Worm (Caenorhabditis elegans) whole organism, L3 larva: ENCODE measurements around the gene adt-3.

ENCODE experiments used
- R02D3.7 ChIP-seq: fragments of 150-350 bp; optimal IDR thresholded peaks from 2 replicates; lab custom pipeline; 2014; ENCODE audit warnings: missing biosample characterization, missing genetic modification characterization
- aly-2 ChIP-seq: fragments of 150-350 bp; optimal IDR thresholded peaks from 2 replicates; lab custom pipeline; 2014; ENCODE audit warnings: missing biosample characterization, missing genetic modification characterization
- ceh-82 ChIP-seq: fragments of 150-350 bp; optimal IDR thresholded peaks from 2 replicates; lab custom pipeline; 2014; ENCODE audit warnings: missing biosample characterization, missing genetic modification characterization
- daf-12 ChIP-seq: fragments of 150-350 bp; optimal IDR thresholded peaks from 2 replicates; lab custom pipeline; 2014; ENCODE audit warnings: missing biosample characterization, missing genetic modification reagents, missing genetic modification characterization
- jun-1 ChIP-seq: fragments of 150-350 bp; optimal IDR thresholded peaks from 2 replicates; lab custom pipeline; 2014; ENCODE audit warnings: missing biosample characterization, missing genetic modification reagents, missing genetic modification characterization
- lin-15B ChIP-seq: fragments of 150-350 bp; optimal IDR thresholded peaks from 2 replicates; lab custom pipeline; 2014; ENCODE audit warnings: missing biosample characterization, missing genetic modification characterization
- lin-39 ChIP-seq: fragments of 150-350 bp; optimal IDR thresholded peaks from 2 replicates; lab custom pipeline; 2018; ENCODE audit warnings: missing biosample characterization, missing genetic modification reagents, missing genetic modification characterization
- nhr-12 ChIP-seq: fragments of 150-350 bp; optimal IDR thresholded peaks from 2 replicates; lab custom pipeline; 2014; ENCODE audit warnings: missing biosample characterization, missing genetic modification characterization
- nhr-23 ChIP-seq: fragments of 150-350 bp; optimal IDR thresholded peaks from 2 replicates; lab custom pipeline; 2014; ENCODE audit warnings: missing biosample characterization, missing genetic modification reagents, missing genetic modification characterization
- nhr-28 ChIP-seq: fragments of 150-350 bp; optimal IDR thresholded peaks from 2 replicates; lab custom pipeline; 2014; ENCODE audit warnings: missing biosample characterization, missing genetic modification characterization
- nhr-76 ChIP-seq: fragments of 150-350 bp; sonication (generic microtip); optimal IDR thresholded peaks from 5 replicates; lab custom pipeline; 2014; ENCODE audit warnings: missing biosample characterization, missing genetic modification characterization
- nhr-77 ChIP-seq: fragments of 150-350 bp; optimal IDR thresholded peaks from 2 replicates; lab custom pipeline; 2014; ENCODE audit warnings: missing biosample characterization, missing genetic modification characterization
- skn-1 ChIP-seq: fragments of 150-350 bp; optimal IDR thresholded peaks from 2 replicates; lab custom pipeline; 2014; ENCODE audit warnings: missing biosample characterization, missing genetic modification characterization
- unc-62 ChIP-seq: fragments of 150-350 bp; sonication (generic microtip); optimal IDR thresholded peaks from 4 replicates; lab custom pipeline; 2014; ENCODE audit warnings: missing biosample characterization, missing genetic modification reagents, missing genetic modification characterization

DNA sequence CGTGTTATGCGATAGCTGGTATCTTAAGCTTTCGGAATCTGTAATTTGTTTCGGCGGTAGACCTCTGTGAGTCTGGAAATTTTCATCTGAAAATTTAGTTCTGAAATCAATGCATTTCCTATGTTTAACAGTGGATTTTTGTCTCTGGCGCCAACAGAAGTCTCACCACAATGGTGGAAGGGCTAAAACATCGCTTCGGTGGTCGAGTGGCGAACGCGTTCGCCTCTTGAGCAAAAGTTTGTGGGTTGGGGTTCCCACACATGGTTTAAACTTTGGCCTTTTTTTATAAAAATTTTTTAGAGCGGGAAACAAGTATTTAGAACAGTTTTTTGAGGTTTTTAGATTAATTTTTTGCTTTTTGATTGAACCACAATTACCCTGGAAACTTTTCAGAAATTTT, 18.3 kb downstream of the adt-3 start:
- TF ChIP-seq nhr-28 (no peak), nhr-76 (tag; lab: Kevin White, UChicago) (no peak), unc-62 (GFP tag; lab: Kevin White, UChicago) (no peak), lin-39 (tag; lab: Kevin White, UChicago) (no peak), R02D3.7 (tag; lab: Kevin White, UChicago) (no peak), daf-12 (tag; lab: Kevin White, UChicago) (no peak), aly-2 (tag; lab: Kevin White, UChicago) (no peak), nhr-77 (tag; lab: Kevin White, UChicago) (no peak), nhr-23 (tag; lab: Kevin White, UChicago) (no peak), lin-15B (no peak), jun-1 (tag; lab: Kevin White, UChicago) (no peak), skn-1 (tag; lab: Kevin White, UChicago) (no peak), nhr-12 (tag; lab: Kevin White, UChicago) (no peak), ceh-82 (tag; lab: Kevin White, UChicago) (no peak)
